Fruit fly (Drosophila melanogaster) whole organism, adult: ENCODE measurements around the gene Rbfox1.

ENCODE experiments used
- CG11617 ChIP-seq: fragments of 200-800 bp; sonication (Bioruptor generic); optimal IDR thresholded peaks from 2 replicates; lab custom pipeline; 2017; ENCODE audit warnings: mild to moderate bottlenecking, missing biosample characterization, missing genetic modification reagents, missing genetic modification characterization
- CG12768 ChIP-seq: fragments of 200-800 bp; sonication (Bioruptor generic); optimal IDR thresholded peaks from 2 replicates; lab custom pipeline; 2017; ENCODE audit warnings: missing biosample characterization, missing genetic modification characterization, mild to moderate bottlenecking, moderate library complexity, missing genetic modification reagents
- CG14711 ChIP-seq: fragments of 200-800 bp; sonication (Bioruptor generic); optimal IDR thresholded peaks from 2 replicates; lab custom pipeline; 2018; ENCODE audit warnings: missing biosample characterization, mild to moderate bottlenecking, missing genetic modification characterization, moderate library complexity
- CG1620 ChIP-seq: fragments of 200-800 bp; sonication (Bioruptor generic); optimal IDR thresholded peaks from 2 replicates; lab custom pipeline; 2016; ENCODE audit warnings: missing biosample characterization, missing genetic modification characterization
- CG33017 ChIP-seq: fragments of 200-800 bp; sonication (Bioruptor generic); optimal IDR thresholded peaks from 2 replicates; lab custom pipeline; 2018; ENCODE audit warnings: missing biosample characterization, mild to moderate bottlenecking, missing genetic modification characterization, moderate library complexity
- CG5204 ChIP-seq: fragments of 200-800 bp; sonication (Bioruptor generic); optimal IDR thresholded peaks from 2 replicates; lab custom pipeline; 2016; ENCODE audit warnings: missing biosample characterization, missing genetic modification characterization
- CG7045 ChIP-seq: fragments of 200-800 bp; sonication (Bioruptor generic); optimal IDR thresholded peaks from 2 replicates; lab custom pipeline; 2017; ENCODE audit warnings: missing biosample characterization, mild to moderate bottlenecking, missing genetic modification characterization
- CG7101 ChIP-seq: fragments of 200-800 bp; sonication (Bioruptor generic); optimal IDR thresholded peaks from 2 replicates; lab custom pipeline; 2018; ENCODE audit warnings: missing biosample characterization, mild to moderate bottlenecking, missing genetic modification characterization, moderate library complexity
- Clk ChIP-seq: fragments of 200-800 bp; sonication (Bioruptor generic); optimal IDR thresholded peaks from 2 replicates; lab custom pipeline; 2017; ENCODE audit warnings: missing biosample characterization, missing genetic modification characterization
- Crg-1 ChIP-seq: fragments of 200-800 bp; sonication (Bioruptor generic); optimal IDR thresholded peaks from 2 replicates; lab custom pipeline; 2016; ENCODE audit warnings: missing biosample characterization, missing genetic modification characterization
- Hr96 ChIP-seq: fragments of 200-800 bp; sonication (Bioruptor generic); optimal IDR thresholded peaks from 2 replicates; lab custom pipeline; 2016; ENCODE audit warnings: missing biosample characterization, missing genetic modification characterization
- Mnt ChIP-seq: fragments of 200-800 bp; sonication (Bioruptor generic); optimal IDR thresholded peaks from 2 replicates; lab custom pipeline; 2016; ENCODE audit warnings: missing biosample characterization, mild to moderate bottlenecking, missing genetic modification characterization
- bab1 ChIP-seq: fragments of 200-800 bp; sonication (Bioruptor generic); optimal IDR thresholded peaks from 3 replicates; lab custom pipeline; 2019; ENCODE audit warnings: missing biosample characterization, mild to moderate bottlenecking, missing genetic modification characterization, moderate library complexity
- cic ChIP-seq: fragments of 200-800 bp; sonication (Bioruptor generic); optimal IDR thresholded peaks from 2 replicates; lab custom pipeline; 2017; ENCODE audit warnings: missing biosample characterization, mild to moderate bottlenecking, missing genetic modification characterization, moderate library complexity
- cnc ChIP-seq, 2 experiments: fragments of >200 bp; optimal IDR thresholded peaks; 2 replicates each; lab custom pipeline; 2017
- kay ChIP-seq: fragments of 200-800 bp; sonication (Bioruptor generic); peaks from one replicate; lab custom pipeline; 2016; ENCODE audit warnings: missing biosample characterization, missing genetic modification characterization, borderline replicate concordance
- ovo ChIP-seq: fragments of 200-800 bp; sonication (Bioruptor generic); optimal IDR thresholded peaks from 2 replicates; lab custom pipeline; 2016; ENCODE audit warnings: missing biosample characterization, missing genetic modification characterization
- pad ChIP-seq: fragments of 200-800 bp; sonication (Bioruptor generic); optimal IDR thresholded peaks from 3 replicates; lab custom pipeline; 2017; ENCODE audit warnings: missing biosample characterization, missing genetic modification characterization, mild to moderate bottlenecking, moderate library complexity, missing genetic modification reagents
- tj ChIP-seq: fragments of 200-800 bp; sonication (Bioruptor generic); optimal IDR thresholded peaks from 3 replicates; lab custom pipeline; 2017; ENCODE audit warnings: missing biosample characterization, mild to moderate bottlenecking, missing genetic modification characterization, moderate library complexity
- toe ChIP-seq: fragments of 200-800 bp; sonication (Bioruptor generic); optimal IDR thresholded peaks from 2 replicates; lab custom pipeline; 2016; ENCODE audit warnings: missing biosample characterization, missing genetic modification characterization

The Rbfox1 gene

dm6 chr3L:10581688-10582288 is 100.6 kb downstream of the Rbfox1 start:
- TF ChIP-seq CG5204 (GFP tag; lab: Kevin White, UChicago): no peak
- no peak for TF ChIP-seq Crg-1
- TF ChIP-seq CG1620 (GFP tag; lab: Kevin White, UChicago): no peak
- no peak for TF ChIP-seq Mnt (GFP tag; lab: Kevin White, UChicago)
- no peak for TF ChIP-seq Hr96 (GFP tag; lab: Kevin White, UChicago)
- TF ChIP-seq CG33017: no peak
- no peak for TF ChIP-seq Clk
- TF ChIP-seq cnc (optimal IDR thresholded peaks at IDR 0.05; lab: Kevin White, UChicago): no peak
- TF ChIP-seq bab1 (GFP tag; lab: Kevin White, UChicago): no peak
- no peak for TF ChIP-seq CG7045 (GFP tag; lab: Kevin White, UChicago)
- no peak for TF ChIP-seq cic
- TF ChIP-seq tj (GFP tag; lab: Kevin White, UChicago): no peak
- TF ChIP-seq ovo: no peak
- no peak for TF ChIP-seq kay
- TF ChIP-seq toe (GFP tag; lab: Kevin White, UChicago): no peak
- no peak for TF ChIP-seq CG11617 (GFP tag; lab: Kevin White, UChicago)
- TF ChIP-seq CG7101 (tag; lab: Kevin White, UChicago): no peak
- no peak for TF ChIP-seq pad (GFP tag; lab: Kevin White, UChicago)
- TF ChIP-seq CG12768 (GFP tag; lab: Kevin White, UChicago): no peak
- no peak for TF ChIP-seq CG14711 (tag; lab: Kevin White, UChicago)

dm6 chr3L:10584965-10585364 is 103.8 kb downstream of the Rbfox1 start:
- TF ChIP-seq CG14711 (tag; lab: Kevin White, UChicago): no peak
- TF ChIP-seq CG11617 (GFP tag; lab: Kevin White, UChicago): no peak

dm6 chr3L:10599512-10599911 is 118.3 kb downstream of the Rbfox1 start:
- TF ChIP-seq CG7101 (tag; lab: Kevin White, UChicago): no peak

dm6 chr3L:10623476-10623875 is 142.3 kb downstream of the Rbfox1 start, which contains the start of gene CG42521:
TSS of gene CG42521 (minus strand) at chr3L:10623576.
- TF ChIP-seq CG7101 (tag; lab: Kevin White, UChicago) (no peak), tj (GFP tag; lab: Kevin White, UChicago) (no peak), CG14711 (tag; lab: Kevin White, UChicago) (no peak), cnc (optimal IDR thresholded peaks at IDR 0.05; lab: Kevin White, UChicago) (no peak), Clk (no peak)

dm6 chr3L:10625499-10625898 is 144.3 kb downstream of the Rbfox1 start, which contains the start of gene CG43127:
TSS of gene CG43127 (minus strand) at chr3L:10625599.
- no peak for TF ChIP-seq pad (GFP tag; lab: Kevin White, UChicago)
- no peak for TF ChIP-seq kay
- TF ChIP-seq CG12768 (GFP tag; lab: Kevin White, UChicago): no peak
- TF ChIP-seq CG5204 (GFP tag; lab: Kevin White, UChicago): no peak
- TF ChIP-seq bab1 (GFP tag; lab: Kevin White, UChicago): no peak
- no peak for TF ChIP-seq Mnt (GFP tag; lab: Kevin White, UChicago)
- TF ChIP-seq CG7101 (tag; lab: Kevin White, UChicago): no peak
- TF ChIP-seq CG11617 (GFP tag; lab: Kevin White, UChicago): no peak

- no peak for TF ChIP-seq Clk
- no peak for TF ChIP-seq toe (GFP tag; lab: Kevin White, UChicago)
Observed at dm6 chr3L:10626199-10626598, 145.0 kb downstream of the Rbfox1 start, which contains the start of gene CG34238. TSS of gene CG34238 (plus strand) at chr3L:10626499.

- TF ChIP-seq kay (no peak), cic (no peak), CG7101 (tag; lab: Kevin White, UChicago) (no peak), toe (GFP tag; lab: Kevin White, UChicago) (no peak), CG11617 (GFP tag; lab: Kevin White, UChicago) (no peak), Hr96 (GFP tag; lab: Kevin White, UChicago) (no peak), CG14711 (tag; lab: Kevin White, UChicago) (no peak), pad (GFP tag; lab: Kevin White, UChicago) (no peak)
Observed at dm6 chr3L:10628384-10628783, 147.2 kb downstream of the Rbfox1 start, which contains the start of gene CG14151. TSS of gene CG14151 (minus strand) at chr3L:10628484.

- TF ChIP-seq cnc (optimal IDR thresholded peaks at IDR 0.05; lab: Kevin White, UChicago) (no peak), CG14711 (tag; lab: Kevin White, UChicago) (no peak), kay (peak; percentile 16)
Observed at dm6 chr3L:10629969-10630368, 148.8 kb downstream of the Rbfox1 start, which contains the start of gene CG42536. TSS of gene CG42536 (minus strand) at chr3L:10630069.
